Worm (Caenorhabditis elegans) whole organism, L4/young adult: ENCODE results near the gene cest-31.

Experiments
- W03F9.2 ChIP-seq: fragments of 150-350 bp; optimal IDR thresholded peaks from 2 replicates; lab custom pipeline; 2014; ENCODE audit warnings: missing biosample characterization, missing genetic modification characterization
- dao-5 ChIP-seq: sonication (generic microtip); optimal IDR thresholded peaks from 2 replicates; lab custom pipeline; 2016; ENCODE audit warnings: missing genotype, missing genetic modification characterization, moderate library complexity, missing compliant biosample characterization
- him-1 ChIP-seq: sonication (generic microtip); optimal IDR thresholded peaks from 2 replicates; lab custom pipeline; 2016; ENCODE audit warnings: missing genotype, missing genetic modification reagents, missing genetic modification characterization, missing compliant biosample characterization

- TF ChIP-seq him-1 (tag; lab: Kevin White, UChicago) (no peak), W03F9.2 (no peak), dao-5 (tag; lab: Kevin White, UChicago) (no peak)
Observed at ce11 chrV:6650508-6650907, 23.6 kb upstream of the cest-31 start.
